Worm (Caenorhabditis elegans): Measurements from ENCODE around the gene C32B5.18.

DNA sequence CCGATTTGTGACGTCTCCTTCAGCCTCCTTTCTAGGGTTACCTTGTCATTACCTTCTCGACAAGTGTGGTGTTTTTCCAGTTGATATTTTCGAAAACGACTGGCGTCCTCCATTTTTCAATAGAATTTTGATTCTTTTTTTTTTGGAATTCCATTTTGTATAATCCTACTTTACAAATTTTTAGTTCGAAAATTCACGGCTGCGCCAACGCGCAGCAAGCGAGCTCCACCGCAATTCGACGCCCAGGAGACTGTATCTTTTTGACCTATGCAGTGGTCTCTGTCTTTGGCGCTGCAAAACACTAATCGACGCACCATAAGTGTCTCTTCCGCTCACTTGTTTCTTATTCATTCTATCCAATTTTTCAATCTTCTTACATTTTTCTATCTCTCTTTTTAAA lies 31.0 kb downstream of the C32B5.18 start, which contains the start of gene fbxc-42:
- TF ChIP-seq pqm-1 (tag; optimal IDR thresholded peaks at IDR 0.05) (no peak), pat-9 (tag; optimal IDR thresholded peaks at IDR 0.05) (no peak), ets-4 (tag; optimal IDR thresholded peaks at IDR 0.05) (no peak), ref-2 (tag; optimal IDR thresholded peaks at IDR 0.05) (no peak), ceh-24 (tag; optimal IDR thresholded peaks at IDR 0.05) (no peak), ceh-9 (tag; optimal IDR thresholded peaks at IDR 0.05) (no peak), ttx-3 (tag; optimal IDR thresholded peaks at IDR 0.05) (no peak), pax-1 (tag; optimal IDR thresholded peaks at IDR 0.05) (no peak), ama-1 (optimal IDR thresholded peaks at IDR 0.05) (no peak), tbx-2 (tag; optimal IDR thresholded peaks at IDR 0.05) (no peak), rnt-1 (tag; optimal IDR thresholded peaks at IDR 0.05) (no peak), hlh-13 (GFP tag; optimal IDR thresholded peaks at IDR 0.05) (no peak), T23F11.4 (GFP tag; optimal IDR thresholded peaks at IDR 0.05) (no peak), fkh-10 (GFP tag; optimal IDR thresholded peaks at IDR 0.05) (no peak)
